Fruit fly (Drosophila melanogaster) whole organism, embryonic: ENCODE results near the gene sinu.

Source experiments
- CG6272 ChIP-seq: fragments of 200-800 bp; sonication (Bioruptor generic); IDR thresholded peaks from 2 replicates; pipeline ENCODE4 v1.3.6; 2022; ENCODE audit warnings: missing biosample characterization, missing genetic modification characterization
- disco-r ChIP-seq: fragments of 200-800 bp; sonication (Bioruptor generic); optimal IDR thresholded peaks from 2 replicates; lab custom pipeline; 2016; ENCODE audit warnings: missing biosample characterization, missing genetic modification characterization

DNA sequence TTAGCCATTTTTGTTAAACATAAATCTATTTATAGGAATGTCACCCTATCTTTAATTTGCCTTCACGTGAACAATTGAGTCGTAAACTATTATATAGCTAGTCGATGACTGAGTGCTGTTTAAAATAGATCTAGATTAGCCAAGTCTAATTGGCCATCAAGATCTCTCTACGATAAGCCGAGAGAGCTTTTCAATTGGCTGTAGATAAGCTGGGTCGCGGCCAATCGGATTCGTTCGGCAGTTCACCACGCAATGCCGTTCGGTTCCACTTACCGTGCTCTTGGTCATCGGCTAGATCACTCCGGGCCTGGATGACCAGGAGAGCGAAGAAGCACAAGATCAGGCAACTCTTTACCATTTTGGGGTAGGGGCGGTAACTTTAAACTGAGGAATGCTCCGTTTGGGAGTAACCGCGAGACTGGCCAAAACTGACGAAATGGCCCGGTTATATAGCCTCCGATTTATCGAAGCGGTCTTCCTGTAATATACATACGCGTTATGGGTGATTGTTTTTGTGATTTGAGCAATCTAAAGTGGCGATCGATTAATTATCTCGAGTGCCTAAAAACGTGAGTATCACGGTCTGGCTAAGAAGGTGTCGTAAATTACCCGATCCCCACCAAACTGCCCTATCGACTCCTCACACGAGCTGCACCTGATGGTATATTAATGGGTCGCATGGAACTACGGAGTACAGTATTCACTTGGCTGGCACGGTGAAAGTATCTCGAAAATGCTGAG lies 33.6 kb upstream of the sinu start, which contains the start of the genes Alp10 and Alp9:
- TF ChIP-seq disco-r (GFP tag; lab: Kevin White, UChicago) (no peak), CG6272 (GFP tag; lab: Robert Waterston, UW) (no peak)
